Fruit fly (Drosophila melanogaster) whole organism, prepupa: Measurements from ENCODE around the gene Wdr59.

Source experiments
- CG10631 ChIP-seq: fragments of 200-800 bp; sonication (Bioruptor generic); optimal IDR thresholded peaks from 2 replicates; lab custom pipeline; 2016; ENCODE audit warnings: missing biosample characterization, missing genetic modification characterization
- CG10669 ChIP-seq: fragments of 200-800 bp; sonication (Bioruptor generic); optimal IDR thresholded peaks from 3 replicates; lab custom pipeline; 2018; ENCODE audit warnings: missing biosample characterization, mild to moderate bottlenecking, missing genetic modification characterization, moderate library complexity
- CG11294 ChIP-seq: fragments of 200-800 bp; sonication (Bioruptor generic); IDR thresholded peaks from 2 replicates; pipeline ENCODE4 v1.3.6; 2022; ENCODE audit warnings: missing biosample characterization, missing genetic modification characterization
- CG11762 ChIP-seq: fragments of 200-800 bp; sonication (Bioruptor generic); optimal IDR thresholded peaks from 3 replicates; lab custom pipeline; 2016; ENCODE audit warnings: missing biosample characterization, missing genetic modification characterization; ENCODE audit not compliant: insufficient read depth
- CG11902 ChIP-seq: fragments of 200-800 bp; sonication (Bioruptor generic); optimal IDR thresholded peaks from 3 replicates; lab custom pipeline; 2016; ENCODE audit warnings: missing biosample characterization, missing genetic modification characterization
- CG15336 ChIP-seq: fragments of 200-800 bp; sonication (Bioruptor generic); IDR thresholded peaks from 2 replicates; pipeline ENCODE4 v1.3.6; 2022; ENCODE audit warnings: missing biosample characterization, missing genetic modification characterization
- CG16779 ChIP-seq: fragments of 200-800 bp; sonication (Bioruptor generic); optimal IDR thresholded peaks from 3 replicates; lab custom pipeline; 2017; ENCODE audit warnings: missing biosample characterization, mild to moderate bottlenecking, missing genetic modification characterization
- CG3032 ChIP-seq: fragments of 200-800 bp; optimal IDR thresholded peaks from 2 replicates; lab custom pipeline; 2019; ENCODE audit warnings: missing biosample characterization, mild to moderate bottlenecking, missing genetic modification characterization, moderate library complexity
- CG31627 ChIP-seq: fragments of 200-800 bp; sonication (Bioruptor generic); optimal IDR thresholded peaks from 3 replicates; lab custom pipeline; 2016; ENCODE audit warnings: missing biosample characterization, missing genetic modification characterization
- CG3919 ChIP-seq: fragments of 200-800 bp; sonication (Bioruptor generic); optimal IDR thresholded peaks from 3 replicates; lab custom pipeline; 2016; ENCODE audit warnings: missing biosample characterization, missing genetic modification characterization
- CG4318 ChIP-seq: fragments of 200-800 bp; sonication (Bioruptor generic); optimal IDR thresholded peaks from 3 replicates; lab custom pipeline; 2017; ENCODE audit warnings: missing biosample characterization, mild to moderate bottlenecking, missing genetic modification characterization
- CG6163 ChIP-seq: fragments of 200-800 bp; sonication (Bioruptor generic); IDR thresholded peaks from 3 replicates; pipeline ENCODE4 v1.3.6; 2022; ENCODE audit warnings: missing biosample characterization, missing genetic modification characterization
- CG6276 ChIP-seq: fragments of 200-800 bp; sonication (Bioruptor generic); optimal IDR thresholded peaks from 2 replicates; lab custom pipeline; 2017; ENCODE audit warnings: missing biosample characterization, mild to moderate bottlenecking, missing genetic modification characterization
- CG6792 ChIP-seq: fragments of 200-800 bp; sonication (Bioruptor generic); optimal IDR thresholded peaks from 3 replicates; lab custom pipeline; 2016; ENCODE audit warnings: missing biosample characterization, missing genetic modification characterization
- CG6808 ChIP-seq: fragments of 200-800 bp; sonication (Bioruptor generic); optimal IDR thresholded peaks from 3 replicates; lab custom pipeline; 2017; ENCODE audit warnings: missing biosample characterization, missing genetic modification characterization, mild to moderate bottlenecking, moderate library complexity, missing genetic modification reagents
- CG6854 ChIP-seq: fragments of 200-800 bp; sonication (Bioruptor generic); optimal IDR thresholded peaks from 2 replicates; lab custom pipeline; 2017; ENCODE audit warnings: missing biosample characterization, mild to moderate bottlenecking, missing genetic modification characterization
- CG8119 ChIP-seq: fragments of 200-800 bp; sonication (Bioruptor generic); IDR thresholded peaks from 3 replicates; pipeline ENCODE4 v1.3.6; 2022; ENCODE audit warnings: missing biosample characterization, missing genetic modification characterization
- CG8319 ChIP-seq: fragments of 200-800 bp; sonication (Bioruptor generic); optimal IDR thresholded peaks from 3 replicates; lab custom pipeline; 2016; ENCODE audit warnings: missing biosample characterization, missing genetic modification characterization
- CG8632 ChIP-seq: fragments of 200-800 bp; sonication (Bioruptor generic); optimal IDR thresholded peaks from 3 replicates; lab custom pipeline; 2016; ENCODE audit warnings: missing biosample characterization, missing genetic modification characterization
- Hr38 ChIP-seq: sonication (Bioruptor generic); optimal IDR thresholded peaks from 2 replicates; lab custom pipeline; 2016; ENCODE audit warnings: missing biosample characterization, missing genetic modification characterization
- Hr39 ChIP-seq: fragments of 200-800 bp; sonication (Bioruptor generic); optimal IDR thresholded peaks from 2 replicates; lab custom pipeline; 2016; ENCODE audit warnings: missing biosample characterization, missing genetic modification characterization
- Lpt ChIP-seq: fragments of 200-800 bp; sonication (Bioruptor generic); optimal IDR thresholded peaks from 3 replicates; lab custom pipeline; 2016; ENCODE audit warnings: missing biosample characterization, missing genetic modification characterization
- Met ChIP-seq: fragments of 200-800 bp; sonication (Bioruptor generic); optimal IDR thresholded peaks from 3 replicates; lab custom pipeline; 2016; ENCODE audit warnings: missing biosample characterization, missing genetic modification characterization
- Sox102F ChIP-seq: fragments of 200-800 bp; sonication (Bioruptor generic); optimal IDR thresholded peaks from 2 replicates; lab custom pipeline; 2016; ENCODE audit warnings: missing biosample characterization, mild to moderate bottlenecking, missing genetic modification characterization
- Sox14 ChIP-seq: fragments of 200-800 bp; sonication (Bioruptor generic); optimal IDR thresholded peaks from 3 replicates; lab custom pipeline; 2016; ENCODE audit warnings: missing biosample characterization, missing genetic modification characterization
- Sox15 ChIP-seq: fragments of 200-800 bp; sonication (Bioruptor generic); optimal IDR thresholded peaks from 3 replicates; lab custom pipeline; 2016; ENCODE audit warnings: missing biosample characterization, missing genetic modification characterization
- acj6 ChIP-seq: fragments of 200-800 bp; sonication (Bioruptor generic); optimal IDR thresholded peaks from 3 replicates; lab custom pipeline; 2016; ENCODE audit warnings: missing biosample characterization, missing genetic modification characterization
- cyc ChIP-seq: fragments of 200-800 bp; sonication (Bioruptor generic); optimal IDR thresholded peaks from 3 replicates; lab custom pipeline; 2016; ENCODE audit warnings: missing biosample characterization, missing genetic modification characterization
- dac ChIP-seq: fragments of 200-800 bp; sonication (Bioruptor generic); optimal IDR thresholded peaks from 2 replicates; lab custom pipeline; 2017; ENCODE audit warnings: missing biosample characterization, mild to moderate bottlenecking, missing genetic modification characterization
- dsx ChIP-seq: fragments of 200-800 bp; optimal IDR thresholded peaks from 3 replicates; lab custom pipeline; 2019; ENCODE audit warnings: missing biosample characterization, mild to moderate bottlenecking, missing genetic modification characterization, moderate library complexity; ENCODE audit not compliant: poor library complexity, severe bottlenecking
- eg ChIP-seq: fragments of 200-800 bp; sonication (Bioruptor generic); IDR thresholded peaks from 3 replicates; pipeline ENCODE4 v1.3.6; 2022; ENCODE audit warnings: missing biosample characterization, missing genetic modification characterization
- esn ChIP-seq: fragments of 200-800 bp; sonication (Bioruptor generic); optimal IDR thresholded peaks from 2 replicates; lab custom pipeline; 2016; ENCODE audit warnings: missing biosample characterization, mild to moderate bottlenecking, missing genetic modification characterization, moderate library complexity
- lz ChIP-seq: fragments of 200-800 bp; sonication (Bioruptor generic); optimal IDR thresholded peaks from 3 replicates; lab custom pipeline; 2016; ENCODE audit warnings: missing biosample characterization, missing genetic modification characterization
- pdm3 ChIP-seq: fragments of 200-800 bp; sonication (Bioruptor generic); optimal IDR thresholded peaks from 3 replicates; lab custom pipeline; 2016; ENCODE audit warnings: missing biosample characterization, missing genetic modification characterization
- salr ChIP-seq, 2 experiments: fragments of 200-800 bp; sonication (Bioruptor generic); optimal IDR thresholded peaks; 3 replicates each; lab custom pipeline; 2016 to 2018; ENCODE audit warnings: missing biosample characterization in 2 of 2, missing genetic modification characterization in 2 of 2, mild to moderate bottlenecking in 1 of 2
- spab ChIP-seq: fragments of 200-800 bp; sonication (Bioruptor generic); optimal IDR thresholded peaks from 2 replicates; lab custom pipeline; 2017; ENCODE audit warnings: missing biosample characterization, mild to moderate bottlenecking, missing genetic modification characterization, missing genetic modification reagents
- ss ChIP-seq, 2 experiments: fragments of 200-800 bp; sonication (Bioruptor generic); optimal IDR thresholded peaks; 2 replicates in 1 of 2; 3 replicates in 1 of 2; lab custom pipeline; 2017 to 2018; ENCODE audit warnings: mild to moderate bottlenecking in 2 of 2, missing biosample characterization in 2 of 2, missing genetic modification characterization in 2 of 2, moderate library complexity in 1 of 2
- svp ChIP-seq: fragments of 200-800 bp; sonication (Bioruptor generic); peaks from one replicate; lab custom pipeline; 2016; ENCODE audit warnings: missing biosample characterization, missing genetic modification characterization

Gene Wdr59

dm6 chr2L:11123499-11123898 lies 32.3 kb downstream of the Wdr59 start, which contains the start of the genes Csl4 and Nup160 (continued):
- peak; percentile 84 for TF ChIP-seq cyc (GFP tag; lab: Kevin White, UChicago)
- peak; percentile 87 for TF ChIP-seq esn (GFP tag; lab: Kevin White, UChicago)
- TF ChIP-seq CG11902 (GFP tag; lab: Kevin White, UChicago), result peak; percentile 51
- peak; percentile 58 for TF ChIP-seq CG11762 (GFP tag; lab: Kevin White, UChicago)
- peak; percentile 59 for TF ChIP-seq CG15336 (GFP tag; lab: Robert Waterston, UW)
- peak; percentile 86 for TF ChIP-seq lz
- no peak for TF ChIP-seq CG10631
- TF ChIP-seq svp (GFP tag; lab: Kevin White, UChicago), result no peak

dm6 chr2L:11130151-11131008 lies 39.1 kb downstream of the Wdr59 start, which contains the start of the genes RfC38 and CG4751:
TSS of gene RfC38 (minus strand) at chr2L:11130645.
TSS of gene CG4751 (plus strand) at chr2L:11130737.
- TF ChIP-seq dac (GFP tag; lab: Kevin White, UChicago) (no peak), CG11294 (GFP tag; lab: Robert Waterston, UW) (no peak), salr (GFP tag; optimal IDR thresholded peaks at IDR 0.05; lab: Kevin White, UChicago) (no peak), acj6 (GFP tag; lab: Kevin White, UChicago) (no peak), svp (GFP tag; lab: Kevin White, UChicago) (no peak), esn (GFP tag; lab: Kevin White, UChicago) (peak; percentile 1), CG31627 (peak; percentile 3), CG8632 (GFP tag; lab: Kevin White, UChicago) (no peak), CG6276 (GFP tag; lab: Kevin White, UChicago) (no peak), cyc (GFP tag; lab: Kevin White, UChicago) (no peak), CG4318 (GFP tag; lab: Kevin White, UChicago) (no peak), pdm3 (GFP tag; lab: Kevin White, UChicago) (no peak), CG3032 (tag; lab: Kevin White, UChicago) (no peak), CG8119 (no peak), Sox14 (GFP tag; lab: Kevin White, UChicago) (no peak), CG6854 (GFP tag; lab: Kevin White, UChicago) (no peak), ss (GFP tag; optimal IDR thresholded peaks at IDR 0.05; lab: Kevin White, UChicago) (no peak), Hr39 (no peak), CG3919 (GFP tag; lab: Kevin White, UChicago) (no peak), CG16779 (no peak), eg (GFP tag; lab: Robert Waterston, UW) (0 out of 3 replicates have a peak, but pooled peaks have one; percentile 43), CG11762 (GFP tag; lab: Kevin White, UChicago) (no peak), CG8319 (no peak), CG6808 (GFP tag; lab: Kevin White, UChicago) (no peak), CG6163 (GFP tag; lab: Robert Waterston, UW) (0 out of 3 replicates have a peak, but pooled peaks have one; percentile 33), Hr38 (GFP tag; lab: Kevin White, UChicago) (no peak), CG10669 (no peak), CG6792 (GFP tag; lab: Kevin White, UChicago) (no peak), Sox15 (GFP tag; lab: Kevin White, UChicago) (no peak), Met (GFP tag; lab: Kevin White, UChicago) (no peak), Sox102F (GFP tag; lab: Kevin White, UChicago) (no peak)

- TF ChIP-seq eg (GFP tag; lab: Robert Waterston, UW) (no peak), CG8119 (no peak), Hr38 (GFP tag; lab: Kevin White, UChicago) (no peak), CG31627 (no peak), CG6792 (GFP tag; lab: Kevin White, UChicago) (no peak), CG11762 (GFP tag; lab: Kevin White, UChicago) (no peak), CG6808 (GFP tag; lab: Kevin White, UChicago) (no peak), spab (GFP tag; lab: Kevin White, UChicago) (no peak), CG16779 (no peak), Hr39 (no peak), Lpt (no peak), dsx (GFP tag; lab: Kevin White, UChicago) (no peak), CG6276 (GFP tag; lab: Kevin White, UChicago) (no peak)
These were observed 44.8 kb downstream of the Wdr59 start, which contains the start of gene hgo for dm6 chr2L:11136093-11136492. TSS of gene hgo (plus strand) at chr2L:11136393.
